Worm (Caenorhabditis elegans): Measurements from ENCODE around the gene mdt-8.

DNA sequence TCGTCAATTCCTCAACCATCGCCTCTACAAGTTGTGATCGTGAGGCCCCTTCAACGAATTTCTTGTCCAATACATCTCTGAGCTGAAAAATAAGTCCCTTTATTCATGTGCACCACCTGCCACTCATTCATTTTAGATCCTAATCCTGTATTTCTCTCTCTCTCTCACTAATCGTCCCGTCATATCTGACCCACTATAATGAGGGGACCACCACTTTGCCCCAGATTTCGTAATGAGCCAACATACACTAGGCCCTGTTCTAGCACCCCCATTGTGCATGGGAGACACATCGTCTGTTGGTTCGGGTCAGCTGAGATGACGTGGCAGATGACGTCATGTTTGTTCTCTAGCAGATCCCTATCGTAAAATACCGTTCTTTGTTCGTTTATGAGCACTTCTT is 1.8 kb upstream of the mdt-8 start:
- TF ChIP-seq ceh-82 (tag; optimal IDR thresholded peaks at IDR 0.05): no peak
- no peak for TF ChIP-seq peb-1 (tag; optimal IDR thresholded peaks at IDR 0.05)
- TF ChIP-seq lin-13 (GFP tag; optimal IDR thresholded peaks at IDR 0.05): no peak
- no peak for TF ChIP-seq fos-1 (tag; optimal IDR thresholded peaks at IDR 0.05)
- no peak for TF ChIP-seq nhr-21 (tag; optimal IDR thresholded peaks at IDR 0.05)
- no peak for TF ChIP-seq snpc-4 (tag; optimal IDR thresholded peaks at IDR 0.05)
- TF ChIP-seq aly-2 (tag; optimal IDR thresholded peaks at IDR 0.05): no peak
- no peak for TF ChIP-seq nhr-25 (tag; optimal IDR thresholded peaks at IDR 0.05)
- TF ChIP-seq ZK546.5 (tag; optimal IDR thresholded peaks at IDR 0.05): no peak
- no peak for TF ChIP-seq R02D3.7 (tag; optimal IDR thresholded peaks at IDR 0.05)
- no peak for TF ChIP-seq nhr-11 (tag; optimal IDR thresholded peaks at IDR 0.05)

Measured in whole organism, L2 larva.